Comparison of ENCODE assay signal across 2 worm cellular contexts in genomic region chrV:11680519-11681203, ce11.
TF ChIP-seq lines count a peak whose summit lies in the region.

No protein-coding gene starts in this region.

TF ChIP-seq in whole organism, L1 larva, 84 proteins besides CTCF, POLR2A, EP300 and RAD21 (continued from another document):
- no peak for TF ChIP-seq efl-1 (optimal IDR thresholded peaks at IDR 0.05; lab: Kevin White, UChicago)
- TF ChIP-seq efl-1 (GFP tag; optimal IDR thresholded peaks at IDR 0.05 in 1 of 2; lab: Kevin White, UChicago), result no peak
- peak; percentile 28 for TF ChIP-seq nhr-20 (tag; optimal IDR thresholded peaks at IDR 0.05; lab: Kevin White, UChicago)
- TF ChIP-seq F16B12.6 (tag; optimal IDR thresholded peaks at IDR 0.05; lab: Kevin White, UChicago), result no peak
- no peak for TF ChIP-seq irx-1 (tag; optimal IDR thresholded peaks at IDR 0.05; lab: Kevin White, UChicago)
- TF ChIP-seq fkh-8 (tag; optimal IDR thresholded peaks at IDR 0.05; lab: Kevin White, UChicago), result no peak
- TF ChIP-seq nhr-12 (tag; optimal IDR thresholded peaks at IDR 0.05; lab: Kevin White, UChicago), result no peak
- TF ChIP-seq unc-30 (tag; optimal IDR thresholded peaks at IDR 0.05; lab: Kevin White, UChicago), result no peak
- TF ChIP-seq lin-35 (GFP tag; optimal IDR thresholded peaks at IDR 0.05; lab: Kevin White, UChicago), result peak in 1 of 2 experiments; percentile 13
- TF ChIP-seq ceh-63 (GFP tag; optimal IDR thresholded peaks at IDR 0.05; lab: Kevin White, UChicago), result no peak
- no peak for TF ChIP-seq unc-86 (tag; optimal IDR thresholded peaks at IDR 0.05; lab: Kevin White, UChicago)
- no peak for TF ChIP-seq ceh-90 (tag; optimal IDR thresholded peaks at IDR 0.05; lab: Kevin White, UChicago)
- TF ChIP-seq efl-3 (GFP tag; optimal IDR thresholded peaks at IDR 0.05; lab: Kevin White, UChicago), result no peak
- no peak for TF ChIP-seq dpl-1 (GFP tag; optimal IDR thresholded peaks at IDR 0.05; lab: Kevin White, UChicago)
- TF ChIP-seq sup-37 (GFP tag; optimal IDR thresholded peaks at IDR 0.05; lab: Kevin White, UChicago), result no peak
- no peak for TF ChIP-seq ztf-4 (tag; optimal IDR thresholded peaks at IDR 0.05; lab: Kevin White, UChicago)
- no peak for TF ChIP-seq aha-1 (tag; optimal IDR thresholded peaks at IDR 0.05; lab: Kevin White, UChicago)
- TF ChIP-seq lin-13 (GFP tag; optimal IDR thresholded peaks at IDR 0.05; lab: Kevin White, UChicago), result no peak
- TF ChIP-seq fkh-4 (tag; optimal IDR thresholded peaks at IDR 0.05; lab: Kevin White, UChicago; ENCODE audit: borderline replicate concordance), result no peak
- no peak for TF ChIP-seq ceh-88 (GFP tag; IDR thresholded peaks at IDR 0.05; lab: Robert Waterston, UW)
- TF ChIP-seq ztf-11 (tag; optimal IDR thresholded peaks at IDR 0.05; lab: Kevin White, UChicago), result no peak
- no peak for TF ChIP-seq ceh-82 (tag; optimal IDR thresholded peaks at IDR 0.05; lab: Kevin White, UChicago)
- TF ChIP-seq ces-1 (GFP tag; optimal IDR thresholded peaks at IDR 0.05; lab: Kevin White, UChicago), result no peak
- no peak for TF ChIP-seq pax-3 (tag; optimal IDR thresholded peaks at IDR 0.05; lab: Kevin White, UChicago)
- TF ChIP-seq alr-1 (tag; optimal IDR thresholded peaks at IDR 0.05; lab: Kevin White, UChicago; ENCODE audit: borderline replicate concordance), result no peak
- no peak for TF ChIP-seq skn-1 (tag; optimal IDR thresholded peaks at IDR 0.05; lab: Kevin White, UChicago)
- no peak for TF ChIP-seq unc-62 (GFP tag; optimal IDR thresholded peaks at IDR 0.05; lab: Kevin White, UChicago)
- TF ChIP-seq ama-1 (optimal IDR thresholded peaks at IDR 0.05; lab: Kevin White, UChicago), result no peak
- no peak for TF ChIP-seq unc-98 (GFP tag; IDR thresholded peaks at IDR 0.05; lab: Robert Waterston, UW)
- no peak for TF ChIP-seq jun-1 (tag; optimal IDR thresholded peaks at IDR 0.05; lab: Kevin White, UChicago)
- no peak for TF ChIP-seq nhr-19 (GFP tag; conservative IDR thresholded peaks at IDR 0.05; lab: Robert Waterston, UW)
- no peak for TF ChIP-seq nhr-47 (tag; optimal IDR thresholded peaks at IDR 0.05; lab: Kevin White, UChicago)
- TF ChIP-seq isw-1 (GFP tag; IDR thresholded peaks at IDR 0.05; lab: Robert Waterston, UW), result no peak
- TF ChIP-seq egl-27 (tag; optimal IDR thresholded peaks at IDR 0.05; lab: Kevin White, UChicago), result no peak
- no peak for TF ChIP-seq zag-1 (tag; optimal IDR thresholded peaks at IDR 0.05; lab: Kevin White, UChicago)
- no peak for TF ChIP-seq fos-1 (tag; optimal IDR thresholded peaks at IDR 0.05; lab: Kevin White, UChicago)
- no peak for TF ChIP-seq egl-13 (tag; optimal IDR thresholded peaks at IDR 0.05; lab: Kevin White, UChicago)
- TF ChIP-seq pqm-1 (tag; optimal IDR thresholded peaks at IDR 0.05; lab: Kevin White, UChicago), result no peak
- no peak for TF ChIP-seq rnt-1 (tag; optimal IDR thresholded peaks at IDR 0.05; lab: Kevin White, UChicago)
- TF ChIP-seq snu-23 (GFP tag; optimal IDR thresholded peaks at IDR 0.05; lab: Kevin White, UChicago), result peak; percentile 17
- no peak for TF ChIP-seq nhr-237 (tag; optimal IDR thresholded peaks at IDR 0.05; lab: Kevin White, UChicago)
- TF ChIP-seq swsn-7 (tag; optimal IDR thresholded peaks at IDR 0.05; lab: Kevin White, UChicago), result no peak
- no peak for TF ChIP-seq ceh-8 (GFP tag; optimal IDR thresholded peaks at IDR 0.05; lab: Kevin White, UChicago)
- no peak for TF ChIP-seq sptf-1 (tag; optimal IDR thresholded peaks at IDR 0.05; lab: Kevin White, UChicago)
- no peak for TF ChIP-seq lin-15B (tag; optimal IDR thresholded peaks at IDR 0.05; lab: Kevin White, UChicago)
- TF ChIP-seq zip-4 (GFP tag; optimal IDR thresholded peaks at IDR 0.05; lab: Kevin White, UChicago), result no peak
- no peak for TF ChIP-seq nhr-84 (tag; optimal IDR thresholded peaks at IDR 0.05; lab: Kevin White, UChicago)
- TF ChIP-seq nhr-28 (tag; optimal IDR thresholded peaks at IDR 0.05; lab: Kevin White, UChicago), result no peak
- TF ChIP-seq C16A3.4 (tag; optimal IDR thresholded peaks at IDR 0.05; lab: Kevin White, UChicago), result no peak

TF ChIP-seq in whole organism, L4 larva, 104 proteins besides CTCF, POLR2A, EP300 and RAD21 (continued from another document):
- TF ChIP-seq D1046.2 (GFP tag; IDR thresholded peaks at IDR 0.05; lab: Robert Waterston, UW) (no peak), unc-130 (GFP tag; optimal IDR thresholded peaks at IDR 0.05; lab: Kevin White, UChicago) (no peak), gei-8 (GFP tag; optimal IDR thresholded peaks at IDR 0.05; lab: Kevin White, UChicago) (no peak), R02D3.7 (tag; optimal IDR thresholded peaks at IDR 0.05; lab: Kevin White, UChicago) (no peak), ceh-62 (tag; optimal IDR thresholded peaks at IDR 0.05; lab: Kevin White, UChicago) (no peak), nhr-28 (tag; optimal IDR thresholded peaks at IDR 0.05; lab: Kevin White, UChicago) (peak; percentile 22), F10B5.3 (tag; optimal IDR thresholded peaks at IDR 0.05; lab: Kevin White, UChicago) (no peak), lim-7 (GFP tag; IDR thresholded peaks at IDR 0.05; lab: Robert Waterston, UW) (no peak), tra-1 (GFP tag; IDR thresholded peaks at IDR 0.05; lab: Robert Waterston, UW) (no peak), Y5F2A.4 (GFP tag; optimal IDR thresholded peaks at IDR 0.05; lab: Kevin White, UChicago) (no peak), nhr-102 (tag; optimal IDR thresholded peaks at IDR 0.05; lab: Kevin White, UChicago) (no peak), tag-97 (GFP tag; IDR thresholded peaks at IDR 0.05; lab: Robert Waterston, UW) (no peak), spr-3 (GFP tag; optimal IDR thresholded peaks at IDR 0.05; lab: Kevin White, UChicago) (no peak), ctbp-1 (GFP tag; IDR thresholded peaks at IDR 0.05; lab: Robert Waterston, UW) (no peak), mep-1 (tag; optimal IDR thresholded peaks at IDR 0.05; lab: Kevin White, UChicago) (peak; percentile 0), nhr-76 (tag; optimal IDR thresholded peaks at IDR 0.05; lab: Kevin White, UChicago) (no peak), ces-1 (GFP tag; optimal IDR thresholded peaks at IDR 0.05; lab: Kevin White, UChicago) (no peak), T20F7.1 (GFP tag; optimal IDR thresholded peaks at IDR 0.05; lab: Kevin White, UChicago) (no peak), F49E8.2 (tag; optimal IDR thresholded peaks at IDR 0.05; lab: Kevin White, UChicago; ENCODE audit: borderline replicate concordance) (no peak), egl-43 (GFP tag; IDR thresholded peaks at IDR 0.05; lab: Robert Waterston, UW) (no peak), zip-2 (tag; optimal IDR thresholded peaks at IDR 0.05; lab: Kevin White, UChicago) (no peak), nhr-10 (tag; optimal IDR thresholded peaks at IDR 0.05; lab: Kevin White, UChicago) (no peak), aha-1 (tag; lab: Kevin White, UChicago) (peak; percentile 85), lir-3 (tag; optimal IDR thresholded peaks at IDR 0.05; lab: Kevin White, UChicago) (no peak), unc-39 (tag; optimal IDR thresholded peaks at IDR 0.05; lab: Kevin White, UChicago) (no peak), nhr-237 (tag; optimal IDR thresholded peaks at IDR 0.05; lab: Kevin White, UChicago) (no peak), dve-1 (tag; optimal IDR thresholded peaks at IDR 0.05; lab: Kevin White, UChicago; ENCODE audit: insufficient read depth) (no peak), hlh-11 (tag; optimal IDR thresholded peaks at IDR 0.05; lab: Kevin White, UChicago) (peak; percentile 8), arid-1 (GFP tag; conservative IDR thresholded peaks at IDR 0.05; lab: Robert Waterston, UW) (no peak), unc-62 (GFP tag; optimal IDR thresholded peaks at IDR 0.05 in 1 of 2; lab: Kevin White, UChicago) (peak in 1 of 2 experiments; percentile 93), unc-62 (tag; optimal IDR thresholded peaks at IDR 0.05; lab: Kevin White, UChicago) (no peak)
